Worm (Caenorhabditis elegans): ENCODE measurements around the gene F19G12.4.

Gene F19G12.4

ce11 chrX:1450352-1450818 is 33.3 kb downstream of the F19G12.4 start, which contains the start of gene W05H7.1:
Gene W05H7.1 (plus strand): TSS chrX:1450768.
- TF ChIP-seq zip-8 (tag; optimal IDR thresholded peaks at IDR 0.05) (no peak), mep-1 (tag; optimal IDR thresholded peaks at IDR 0.05) (peak; percentile 59), ham-2 (GFP tag; optimal IDR thresholded peaks at IDR 0.05) (peak; percentile 48), lin-32 (GFP tag; optimal IDR thresholded peaks at IDR 0.05) (no peak), nhr-237 (tag; optimal IDR thresholded peaks at IDR 0.05) (peak; percentile 10), ztf-11 (tag; optimal IDR thresholded peaks at IDR 0.05) (no peak), ceh-39 (tag; optimal IDR thresholded peaks at IDR 0.05) (peak; percentile 47), unc-39 (tag; optimal IDR thresholded peaks at IDR 0.05) (no peak), tbx-8 (GFP tag; optimal IDR thresholded peaks at IDR 0.05) (no peak), ces-1 (GFP tag; optimal IDR thresholded peaks at IDR 0.05) (peak; percentile 21), lin-13 (tag; optimal IDR thresholded peaks at IDR 0.05) (peak; percentile 32), elt-1 (tag; optimal IDR thresholded peaks at IDR 0.05; ENCODE audit: borderline replicate concordance, insufficient read depth) (no peak), unc-62 (GFP tag; optimal IDR thresholded peaks at IDR 0.05) (no peak), hlh-1 (tag; optimal IDR thresholded peaks at IDR 0.05) (peak; percentile 38), sptf-1 (tag; optimal IDR thresholded peaks at IDR 0.05) (no peak), lsy-2 (tag; optimal IDR thresholded peaks at IDR 0.05) (peak; percentile 28)

ce11 chrX:1451240-1451639 is 34.1 kb downstream of the F19G12.4 start:
- TF ChIP-seq ceh-43 (GFP tag; optimal IDR thresholded peaks at IDR 0.05) (no peak), pha-4 (tag; optimal IDR thresholded peaks at IDR 0.05) (no peak), nhr-2 (tag; optimal IDR thresholded peaks at IDR 0.05) (no peak), flh-1 (GFP tag; optimal IDR thresholded peaks at IDR 0.05) (no peak), unc-120 (tag; optimal IDR thresholded peaks at IDR 0.05; ENCODE audit: poor library complexity, severe bottlenecking) (no peak)

- TF ChIP-seq nhr-2 (tag; optimal IDR thresholded peaks at IDR 0.05) (no peak), zip-8 (tag; optimal IDR thresholded peaks at IDR 0.05) (no peak)
Observed at ce11 chrX:1451816-1452602, 34.9 kb downstream of the F19G12.4 start.

- TF ChIP-seq mls-2 (tag; optimal IDR thresholded peaks at IDR 0.05): no peak
- TF ChIP-seq unc-39 (tag; optimal IDR thresholded peaks at IDR 0.05): no peak
- no peak for TF ChIP-seq flh-1 (GFP tag; optimal IDR thresholded peaks at IDR 0.05)
- TF ChIP-seq ceh-83 (GFP tag; optimal IDR thresholded peaks at IDR 0.05): no peak
- no peak for TF ChIP-seq lin-32 (GFP tag; optimal IDR thresholded peaks at IDR 0.05)
Observed at ce11 chrX:1453770-1454169, 36.7 kb downstream of the F19G12.4 start, which contains the start of gene cebp-1. Gene cebp-1 (minus strand): TSS chrX:1453868.

ce11 chrX:1454385-1454784 is 37.3 kb downstream of the F19G12.4 start:
- TF ChIP-seq hlh-1 (tag; optimal IDR thresholded peaks at IDR 0.05): peak; percentile 58
- no peak for TF ChIP-seq nhr-28 (tag; optimal IDR thresholded peaks at IDR 0.05)
- peak; percentile 79 for TF ChIP-seq unc-62 (GFP tag; optimal IDR thresholded peaks at IDR 0.05)
- TF ChIP-seq pha-4 (tag; optimal IDR thresholded peaks at IDR 0.05): peak; percentile 79
- peak; percentile 79 for TF ChIP-seq elt-3 (tag; optimal IDR thresholded peaks at IDR 0.05)
- TF ChIP-seq mep-1 (tag; optimal IDR thresholded peaks at IDR 0.05): peak; percentile 30
- no peak for TF ChIP-seq snpc-4 (tag; optimal IDR thresholded peaks at IDR 0.05)
- peak; percentile 84 for TF ChIP-seq nhr-237 (tag; optimal IDR thresholded peaks at IDR 0.05)
- no peak for TF ChIP-seq bed-3 (GFP tag; optimal IDR thresholded peaks at IDR 0.05)
- no peak for TF ChIP-seq unc-39 (tag; optimal IDR thresholded peaks at IDR 0.05)
- no peak for TF ChIP-seq lin-13 (tag; optimal IDR thresholded peaks at IDR 0.05)
- TF ChIP-seq cnd-1 (tag; optimal IDR thresholded peaks at IDR 0.05): no peak
- TF ChIP-seq zip-8 (tag; optimal IDR thresholded peaks at IDR 0.05): no peak
- TF ChIP-seq ceh-43 (GFP tag; optimal IDR thresholded peaks at IDR 0.05): no peak
- peak; percentile 56 for TF ChIP-seq lsy-2 (tag; optimal IDR thresholded peaks at IDR 0.05)
- no peak for TF ChIP-seq nhr-76 (tag; optimal IDR thresholded peaks at IDR 0.05)
- TF ChIP-seq sem-2 (GFP tag; optimal IDR thresholded peaks at IDR 0.05): no peak
- TF ChIP-seq ceh-39 (tag; optimal IDR thresholded peaks at IDR 0.05): no peak
- peak; percentile 69 for TF ChIP-seq drap-1 (GFP tag; optimal IDR thresholded peaks at IDR 0.05)
- TF ChIP-seq tbx-8 (GFP tag; optimal IDR thresholded peaks at IDR 0.05): no peak
- TF ChIP-seq elt-1 (tag; optimal IDR thresholded peaks at IDR 0.05; ENCODE audit: borderline replicate concordance, insufficient read depth): no peak
- no peak for TF ChIP-seq nhr-2 (tag; optimal IDR thresholded peaks at IDR 0.05)
- no peak for TF ChIP-seq ceh-83 (GFP tag; optimal IDR thresholded peaks at IDR 0.05)
- TF ChIP-seq flh-1 (GFP tag; optimal IDR thresholded peaks at IDR 0.05): no peak
- TF ChIP-seq nhr-12 (tag; optimal IDR thresholded peaks at IDR 0.05): no peak
- peak; percentile 40 for TF ChIP-seq mls-2 (tag; optimal IDR thresholded peaks at IDR 0.05)
- peak; percentile 24 for TF ChIP-seq ztf-11 (tag; optimal IDR thresholded peaks at IDR 0.05)
- no peak for TF ChIP-seq blmp-1 (tag; optimal IDR thresholded peaks at IDR 0.05)
- TF ChIP-seq mab-5 (tag; optimal IDR thresholded peaks at IDR 0.05): no peak
- peak; percentile 81 for TF ChIP-seq ham-2 (GFP tag; optimal IDR thresholded peaks at IDR 0.05)
- TF ChIP-seq M03D4.4 (tag; optimal IDR thresholded peaks at IDR 0.05): peak; percentile 66
- peak; percentile 31 for TF ChIP-seq unc-120 (tag; optimal IDR thresholded peaks at IDR 0.05; ENCODE audit: poor library complexity, severe bottlenecking)
- TF ChIP-seq lin-32 (GFP tag; optimal IDR thresholded peaks at IDR 0.05): no peak
- peak; percentile 52 for TF ChIP-seq ces-1 (GFP tag; optimal IDR thresholded peaks at IDR 0.05)
- peak; percentile 51 for TF ChIP-seq sptf-1 (tag; optimal IDR thresholded peaks at IDR 0.05)

All from whole organism, mixed stage, embryonic.